Worm (Caenorhabditis elegans) whole organism, midembryonic: ENCODE measurements around the gene sor-3.

Experiments used
- cog-1 ChIP-seq: sonication (generic microtip); optimal IDR thresholded peaks from 2 replicates; lab custom pipeline; 2016; ENCODE audit warnings: missing genetic modification characterization, missing compliant biosample characterization
- flt-1 ChIP-seq: fragments of 200-800 bp; sonication (Bioruptor generic); IDR thresholded peaks from 2 replicates; pipeline ENCODE4 v1.3.6; 2022; ENCODE audit warnings: missing genetic modification characterization, missing compliant biosample characterization
- klf-2 ChIP-seq: fragments of 200-800 bp; sonication (Bioruptor generic); conservative IDR thresholded peaks from 2 replicates; pipeline ENCODE4 v1.3.6; 2022; ENCODE audit warnings: missing genetic modification reagents, missing genetic modification characterization, missing compliant biosample characterization
- med-1 ChIP-seq: sonication (generic microtip); optimal IDR thresholded peaks from 2 replicates; lab custom pipeline; 2017; ENCODE audit warnings: missing genetic modification characterization, mild to moderate bottlenecking, missing compliant biosample characterization, antibody characterized with exemption, missing genetic modification reagents; ENCODE audit not compliant: insufficient read depth
- ztf-23 ChIP-seq: fragments of 200-800 bp; sonication (Bioruptor generic); IDR thresholded peaks from 2 replicates; pipeline ENCODE4 v1.3.6; 2022; ENCODE audit warnings: missing genetic modification reagents, missing genetic modification characterization, missing compliant biosample characterization
- ztf-29 ChIP-seq: fragments of 200-800 bp; sonication (Bioruptor generic); IDR thresholded peaks from 2 replicates; pipeline ENCODE4 v1.3.6; 2022; ENCODE audit warnings: missing genetic modification reagents, missing genetic modification characterization, missing compliant biosample characterization

ce11 chrX:394709-395108 is 41.3 kb downstream of the sor-3 start, which contains the start of gene R04A9.7:
- TF ChIP-seq med-1 (GFP tag; lab: Kevin White, UChicago): no peak
- no peak for TF ChIP-seq cog-1 (tag; lab: Kevin White, UChicago)
- TF ChIP-seq flt-1: no peak
- TF ChIP-seq ztf-29 (GFP tag; lab: Robert Waterston, UW): no peak
- TF ChIP-seq ztf-23 (GFP tag; lab: Robert Waterston, UW): no peak
- no peak for TF ChIP-seq klf-2 (GFP tag; lab: Robert Waterston, UW)
